ENCODE assay signal across 1 fruit fly cellular context in genomic region chr2L:16285692-16286359, dm6.
A peak's percentile ranks its signal among the peaks of the same experiment; 100 is the strongest.
TF ChIP-seq lines count a peak whose summit lies in the region.

No protein-coding gene starts in this region.

TF ChIP-seq in whole organism, embryonic, 481 proteins besides CTCF, POLR2A, EP300 and RAD21 (continued from another document):
- TF ChIP-seq Stat92E (GFP tag; optimal IDR thresholded peaks at IDR 0.05; lab: Kevin White, UChicago) (no peak), knrl (GFP tag; IDR thresholded peaks at IDR 0.05; lab: Robert Waterston, UW; ENCODE audit: partially characterized antibody) (no peak), pho (GFP tag; optimal IDR thresholded peaks at IDR 0.05; lab: Kevin White, UChicago) (peak; percentile 85), ftz-f1 (GFP tag; optimal IDR thresholded peaks at IDR 0.05; lab: Kevin White, UChicago) (no peak), dpn (GFP tag; optimal IDR thresholded peaks at IDR 0.05; lab: Kevin White, UChicago) (peak; percentile 80 to 86), CG3281 (GFP tag; optimal IDR thresholded peaks at IDR 0.05; lab: Kevin White, UChicago) (peak; percentile 87), ato (GFP tag; IDR thresholded peaks at IDR 0.05; lab: Robert Waterston, UW; ENCODE audit: partially characterized antibody) (no peak), sug (tag; optimal IDR thresholded peaks at IDR 0.05; lab: Kevin White, UChicago) (peak; percentile 56), CG10321 (GFP tag; IDR thresholded peaks at IDR 0.05; lab: Robert Waterston, UW) (no peak), E2f1 (GFP tag; IDR thresholded peaks at IDR 0.05; lab: Robert Waterston, UW) (no peak), Nf-YA (GFP tag; IDR thresholded peaks at IDR 0.05; lab: Robert Waterston, UW) (no peak), Rx (GFP tag; IDR thresholded peaks at IDR 0.05; lab: Robert Waterston, UW) (no peak), YL-1 (GFP tag; optimal IDR thresholded peaks at IDR 0.05; lab: Kevin White, UChicago) (no peak), CG6689 (GFP tag; IDR thresholded peaks at IDR 0.05; lab: Robert Waterston, UW) (no peak), sisA (GFP tag; IDR thresholded peaks at IDR 0.05; lab: Robert Waterston, UW) (no peak), luna (GFP tag; optimal IDR thresholded peaks at IDR 0.05; lab: Kevin White, UChicago) (peak; percentile 79), CG3407 (GFP tag; optimal IDR thresholded peaks at IDR 0.05; lab: Kevin White, UChicago) (peak; percentile 59), Atf3 (GFP tag; optimal IDR thresholded peaks at IDR 0.05; lab: Kevin White, UChicago) (peak; percentile 74), ATbp (GFP tag; optimal IDR thresholded peaks at IDR 0.05; lab: Kevin White, UChicago) (peak; percentile 83)
